Worm (Caenorhabditis elegans) whole organism, L4/young adult: ENCODE results near the gene gst-35.

Experiments
- W03F9.2 ChIP-seq: fragments of 150-350 bp; optimal IDR thresholded peaks from 2 replicates; lab custom pipeline; 2014; ENCODE audit warnings: missing biosample characterization, missing genetic modification characterization
- dao-5 ChIP-seq: sonication (generic microtip); optimal IDR thresholded peaks from 2 replicates; lab custom pipeline; 2016; ENCODE audit warnings: missing genotype, missing genetic modification characterization, moderate library complexity, missing compliant biosample characterization
- him-1 ChIP-seq: sonication (generic microtip); optimal IDR thresholded peaks from 2 replicates; lab custom pipeline; 2016; ENCODE audit warnings: missing genotype, missing genetic modification reagents, missing genetic modification characterization, missing compliant biosample characterization

Gene gst-35

DNA sequence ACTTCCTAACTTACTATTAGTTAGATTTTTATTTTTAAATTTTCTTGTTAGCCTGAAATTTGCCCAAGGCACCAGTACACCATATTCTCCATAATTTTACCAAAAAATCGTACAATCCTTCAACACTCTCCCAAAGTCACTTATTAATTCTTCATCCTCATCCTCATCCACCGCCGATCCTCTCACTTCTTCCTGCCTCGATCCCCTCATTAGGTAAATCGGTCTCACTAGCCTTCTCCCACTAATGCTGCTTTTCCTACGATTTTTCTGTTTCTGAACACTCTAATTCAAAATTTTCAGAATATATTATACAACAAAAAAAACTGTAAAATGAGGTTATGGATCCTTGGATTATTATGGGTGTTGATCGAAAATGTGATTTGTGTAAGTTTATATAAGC, 49.3 kb downstream of the gst-35 start, which contains the start of gene Y53F4B.25:
Y53F4B.25 (plus strand) TSS at position 301 of the 400 bp plus-strand sequence.
- TF ChIP-seq dao-5 (tag; lab: Kevin White, UChicago) = no peak
- no peak for TF ChIP-seq W03F9.2
- no peak for TF ChIP-seq him-1 (tag; lab: Kevin White, UChicago)

DNA sequence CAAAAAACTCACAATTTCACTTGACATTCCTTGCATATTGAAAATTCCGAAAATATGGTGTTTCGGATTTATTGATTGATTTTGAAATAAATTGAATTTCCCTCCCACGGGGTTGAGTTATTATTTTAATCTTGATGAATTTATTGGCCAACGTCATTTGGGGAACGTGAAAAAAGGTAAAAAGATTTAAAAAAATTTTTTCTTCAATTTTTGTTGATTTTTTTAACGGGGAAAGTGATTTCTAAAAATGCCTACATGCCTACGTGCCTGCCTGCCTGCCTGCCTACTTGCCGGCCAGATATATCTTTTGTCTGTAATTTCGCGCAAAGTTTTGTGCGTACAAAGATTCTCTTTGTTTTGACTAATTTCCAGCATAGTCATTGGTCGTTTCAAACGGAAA, 50.9 kb downstream of the gst-35 start, which contains the start of gene Y53F4B.24:
Y53F4B.24 (minus strand) TSS at position 101 of the 400 bp plus-strand sequence.
- TF ChIP-seq him-1 (tag; lab: Kevin White, UChicago) (no peak), W03F9.2 (no peak), dao-5 (tag; lab: Kevin White, UChicago) (no peak)
